Fruit fly (Drosophila melanogaster): Measurements from ENCODE around the gene meru.
A peak's percentile ranks its signal among the peaks of the same experiment; 100 is the strongest.

The meru gene

DNA sequence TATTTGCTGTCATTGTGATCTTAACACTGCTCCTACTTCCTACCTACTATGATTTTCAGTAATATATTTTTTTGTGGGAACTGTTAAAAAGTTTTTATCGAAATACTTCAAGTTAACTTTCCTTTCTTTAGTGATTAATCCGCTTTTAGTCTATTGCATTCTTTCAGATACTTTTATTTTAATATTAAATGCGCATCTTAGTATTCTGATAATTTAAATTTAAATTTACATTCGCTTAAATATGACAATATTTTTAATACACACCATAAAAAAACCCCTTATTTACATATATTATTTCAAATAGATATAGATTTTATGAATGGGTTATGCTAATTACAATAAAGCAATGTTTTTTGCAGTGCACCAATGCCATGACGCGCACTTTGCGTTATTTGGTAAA, 715 bp upstream of the meru start (continued):
- TF ChIP-seq grau (tag; optimal IDR thresholded peaks at IDR 0.05) (peak; percentile 25), Chrac-16 (GFP tag; optimal IDR thresholded peaks at IDR 0.05) (no peak), sens (GFP tag) (peak; percentile 34), CG9437 (GFP tag; optimal IDR thresholded peaks at IDR 0.05) (no peak), CG2875 (GFP tag; optimal IDR thresholded peaks at IDR 0.05) (no peak), vnd (GFP tag; IDR thresholded peaks at IDR 0.05; ENCODE audit: partially characterized antibody) (no peak), sr (GFP tag; IDR thresholded peaks at IDR 0.05) (no peak), CoRest (tag; optimal IDR thresholded peaks at IDR 0.05) (peak; percentile 17), CG2712 (tag; optimal IDR thresholded peaks at IDR 0.05) (peak; percentile 32), nmo (GFP tag; optimal IDR thresholded peaks at IDR 0.05) (peak; percentile 30), trh (GFP tag; optimal IDR thresholded peaks at IDR 0.05) (no peak), CG17385 (GFP tag; optimal IDR thresholded peaks at IDR 0.05) (no peak), BtbVII (GFP tag; optimal IDR thresholded peaks at IDR 0.05) (no peak), CG17802 (tag; optimal IDR thresholded peaks at IDR 0.05) (no peak), gem (tag; optimal IDR thresholded peaks at IDR 0.05) (peak; percentile 20), bcd (GFP tag; optimal IDR thresholded peaks at IDR 0.05) (peak; percentile 5), Side (GFP tag; optimal IDR thresholded peaks at IDR 0.05) (no peak), lola (GFP tag; optimal IDR thresholded peaks at IDR 0.05) (peak in 1 of 3 experiments; percentile 61), tup (GFP tag; optimal IDR thresholded peaks at IDR 0.05) (no peak), Stat92E (GFP tag; optimal IDR thresholded peaks at IDR 0.05) (no peak), dm (GFP tag; optimal IDR thresholded peaks at IDR 0.05) (no peak), dysf (GFP tag; IDR thresholded peaks at IDR 0.05) (no peak), CG8924 (tag; optimal IDR thresholded peaks at IDR 0.05) (peak; percentile 28), CG1603 (tag; optimal IDR thresholded peaks at IDR 0.05) (no peak), Dfd (GFP tag; optimal IDR thresholded peaks at IDR 0.05) (no peak), CG11504 (tag; optimal IDR thresholded peaks at IDR 0.05) (peak; percentile 39), phol (tag; optimal IDR thresholded peaks at IDR 0.05) (peak; percentile 39), chn (GFP tag; optimal IDR thresholded peaks at IDR 0.05) (no peak), Eip74EF (GFP tag; optimal IDR thresholded peaks at IDR 0.05) (no peak), fd102C (GFP tag; optimal IDR thresholded peaks at IDR 0.05) (no peak), rib (GFP tag; IDR thresholded peaks at IDR 0.05) (no peak), NFAT (GFP tag; IDR thresholded peaks at IDR 0.05) (no peak), CG18262 (tag; optimal IDR thresholded peaks at IDR 0.05) (peak; percentile 63), D (optimal IDR thresholded peaks at IDR 0.05) (no peak), D (GFP tag; optimal IDR thresholded peaks at IDR 0.05) (no peak), CG9932 (GFP tag; IDR thresholded peaks at IDR 0.05) (no peak), MTF-1 (GFP tag; optimal IDR thresholded peaks at IDR 0.05; ENCODE audit: borderline replicate concordance) (no peak), Jarid2 (GFP tag; optimal IDR thresholded peaks at IDR 0.05) (no peak), eyg (GFP tag; optimal IDR thresholded peaks at IDR 0.05) (no peak), ash1 (GFP tag; optimal IDR thresholded peaks at IDR 0.05) (no peak), ttk (GFP tag; IDR thresholded peaks at IDR 0.05) (no peak), fu2 (GFP tag; optimal IDR thresholded peaks at IDR 0.05) (no peak), sd (tag; optimal IDR thresholded peaks at IDR 0.05) (no peak), odd (GFP tag; optimal IDR thresholded peaks at IDR 0.05) (no peak), nerfin-1 (tag; optimal IDR thresholded peaks at IDR 0.05) (no peak), CG9727 (GFP tag; optimal IDR thresholded peaks at IDR 0.05) (peak; percentile 42), CG2120 (GFP tag; optimal IDR thresholded peaks at IDR 0.05) (no peak), Doc2 (GFP tag; IDR thresholded peaks at IDR 0.05) (no peak), wek (GFP tag; optimal IDR thresholded peaks at IDR 0.05) (no peak), CG4730 (GFP tag; IDR thresholded peaks at IDR 0.05) (no peak), Abd-B (GFP tag; optimal IDR thresholded peaks at IDR 0.05) (peak; percentile 0)

Data from whole organism, embryonic.